Fruit fly (Drosophila melanogaster): ENCODE data around the gene CG33095.

DNA sequence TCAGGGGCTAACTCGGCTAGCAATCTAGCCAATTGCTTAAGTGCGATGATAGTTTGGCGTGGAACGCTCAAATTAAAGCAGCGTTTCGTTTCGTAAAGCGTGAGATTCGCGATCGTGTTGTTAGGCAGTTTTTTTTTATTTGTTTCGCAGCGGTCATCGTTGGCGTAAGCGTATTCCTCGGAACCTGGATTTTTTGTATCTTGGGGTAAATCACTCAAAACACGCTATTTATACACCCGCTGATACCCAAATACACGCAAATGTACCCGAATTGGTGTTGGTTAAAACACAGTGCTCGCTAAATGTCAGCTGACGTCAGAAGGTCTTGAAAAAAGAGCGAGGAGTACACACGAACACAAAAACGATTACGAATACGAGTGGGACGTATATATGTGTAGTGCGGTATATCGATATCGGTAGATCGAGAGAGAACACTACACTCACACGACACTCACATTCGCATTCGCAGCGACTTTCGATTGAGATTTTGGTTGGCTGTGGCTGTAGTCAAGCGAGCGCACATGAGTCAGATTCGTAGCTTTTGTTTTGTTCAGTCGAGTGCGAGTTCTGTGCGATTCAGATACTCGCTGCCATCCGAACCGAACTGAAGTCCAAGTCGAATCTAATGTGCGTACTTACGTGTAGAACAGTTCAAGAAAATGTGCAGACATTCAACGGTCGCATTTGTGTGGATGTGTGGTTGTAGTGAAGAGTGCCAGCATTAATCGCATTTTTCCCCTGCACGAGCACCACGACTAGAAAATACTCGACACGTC is 47.5 kb upstream of the CG33095 start:
- TF ChIP-seq CTCF (optimal IDR thresholded peaks at IDR 0.05) (no peak), CG8478 (optimal IDR thresholded peaks at IDR 0.05) (no peak)
